Worm (Caenorhabditis elegans) whole organism, L2 larva: ENCODE measurements around the gene msp-65.
"Not testable (repeated sequence)": the region's sequence is repeated elsewhere in the genome, so short reads cannot be mapped to it uniquely, and the experiment has no call there.

Source experiments
- Y55F3AM.14 ChIP-seq: fragments of 200-800 bp; sonication (Bioruptor generic); optimal IDR thresholded peaks from 2 replicates; lab custom pipeline; 2018; ENCODE audit warnings: mild to moderate bottlenecking, missing genetic modification characterization, missing compliant biosample characterization
- ZK546.5 ChIP-seq: sonication (generic microtip); optimal IDR thresholded peaks from 2 replicates; lab custom pipeline; 2017; ENCODE audit warnings: missing biosample characterization, missing genetic modification characterization
- ceh-16 ChIP-seq: fragments of 150-350 bp; optimal IDR thresholded peaks from 2 replicates; lab custom pipeline; 2014; ENCODE audit warnings: missing biosample characterization, missing genetic modification characterization
- ceh-82 ChIP-seq: fragments of 150-350 bp; optimal IDR thresholded peaks from 2 replicates; lab custom pipeline; 2014; ENCODE audit warnings: missing biosample characterization, missing genetic modification characterization
- crh-2 ChIP-seq: sonication (generic microtip); optimal IDR thresholded peaks from 2 replicates; lab custom pipeline; 2017; ENCODE audit warnings: missing biosample characterization, missing genetic modification characterization
- elt-3 ChIP-seq: sonication (generic microtip); optimal IDR thresholded peaks from 2 replicates; lab custom pipeline; 2017; ENCODE audit warnings: missing biosample characterization, missing genetic modification characterization
- fos-1 ChIP-seq: fragments of 150-350 bp; optimal IDR thresholded peaks from 2 replicates; lab custom pipeline; 2014; ENCODE audit warnings: missing biosample characterization, missing genetic modification characterization
- gmeb-1 ChIP-seq: fragments of 150-350 bp; optimal IDR thresholded peaks from 2 replicates; lab custom pipeline; 2014; ENCODE audit warnings: missing biosample characterization, missing genetic modification characterization
- lin-13 ChIP-seq: fragments of 150-350 bp; optimal IDR thresholded peaks from 2 replicates; lab custom pipeline; 2014; ENCODE audit warnings: missing biosample characterization, missing genetic modification reagents, missing genetic modification characterization
- lin-39 ChIP-seq: fragments of 150-350 bp; optimal IDR thresholded peaks from 2 replicates; lab custom pipeline; 2014; ENCODE audit warnings: missing biosample characterization, missing genetic modification reagents, missing genetic modification characterization
- lsy-2 ChIP-seq, 2 experiments: fragments of 150-350 bp in 1 of 2; sonication (generic microtip) in 1 of 2; optimal IDR thresholded peaks; 2 replicates each; lab custom pipeline; 2014 to 2017; ENCODE audit warnings: missing biosample characterization in 2 of 2, missing genetic modification characterization in 2 of 2
- mab-5 ChIP-seq: fragments of 150-350 bp; optimal IDR thresholded peaks from 2 replicates; lab custom pipeline; 2014; ENCODE audit warnings: missing biosample characterization, missing genetic modification characterization
- mbf-1 ChIP-seq: sonication (generic microtip); optimal IDR thresholded peaks from 2 replicates; lab custom pipeline; 2017; ENCODE audit warnings: missing biosample characterization, missing genetic modification characterization
- mdl-1 ChIP-seq, 2 experiments: fragments of 150-350 bp in 1 of 2; sonication (generic microtip) in 1 of 2; optimal IDR thresholded peaks; 2 replicates each; lab custom pipeline; 2017; ENCODE audit warnings: missing biosample characterization in 2 of 2, missing genetic modification characterization in 2 of 2
- nhr-11 ChIP-seq: fragments of 150-350 bp; optimal IDR thresholded peaks from 2 replicates; lab custom pipeline; 2014; ENCODE audit warnings: missing biosample characterization, missing genetic modification characterization
- nhr-12 ChIP-seq: fragments of 150-350 bp; optimal IDR thresholded peaks from 2 replicates; lab custom pipeline; 2014; ENCODE audit warnings: missing biosample characterization, missing genetic modification characterization
- nhr-25 ChIP-seq: fragments of 150-350 bp; sonication (generic microtip); optimal IDR thresholded peaks from 3 replicates; lab custom pipeline; 2014; ENCODE audit warnings: missing biosample characterization, missing genetic modification characterization
- nhr-77 ChIP-seq: fragments of 150-350 bp; optimal IDR thresholded peaks from 2 replicates; lab custom pipeline; 2014; ENCODE audit warnings: missing biosample characterization, missing genetic modification characterization
- peb-1 ChIP-seq: fragments of 150-350 bp; optimal IDR thresholded peaks from 2 replicates; lab custom pipeline; 2014; ENCODE audit warnings: missing biosample characterization, missing genetic modification characterization
- sem-4 ChIP-seq: fragments of 150-350 bp; optimal IDR thresholded peaks from 2 replicates; lab custom pipeline; 2014; ENCODE audit warnings: missing biosample characterization, missing genetic modification reagents, missing genetic modification characterization
- sma-3 ChIP-seq: sonication (generic microtip); optimal IDR thresholded peaks from 2 replicates; lab custom pipeline; 2016; ENCODE audit warnings: missing genetic modification reagents, missing genetic modification characterization, missing compliant biosample characterization
- sma-9 ChIP-seq, 2 experiments: fragments of 150-350 bp in 1 of 2; sonication (generic microtip) in 1 of 2; optimal IDR thresholded peaks; 2 replicates each; lab custom pipeline; 2014 to 2016; ENCODE audit warnings: missing genetic modification characterization in 2 of 2, mild to moderate bottlenecking in 1 of 2, missing biosample characterization in 1 of 2, missing compliant biosample characterization in 1 of 2, missing genetic modification reagents in 1 of 2, moderate library complexity in 1 of 2
- unc-39 ChIP-seq: fragments of 150-350 bp; optimal IDR thresholded peaks from 2 replicates; lab custom pipeline; 2014; ENCODE audit warnings: missing biosample characterization, missing genetic modification characterization
- unc-55 ChIP-seq: fragments of 150-350 bp; sonication (generic microtip); optimal IDR thresholded peaks from 3 replicates; lab custom pipeline; 2014; ENCODE audit warnings: missing biosample characterization, missing genetic modification reagents, missing genetic modification characterization
- unc-62 ChIP-seq: fragments of 150-350 bp; optimal IDR thresholded peaks from 2 replicates; lab custom pipeline; 2014; ENCODE audit warnings: missing biosample characterization, missing genetic modification reagents, missing genetic modification characterization
- zag-1 ChIP-seq: fragments of 150-350 bp; optimal IDR thresholded peaks from 2 replicates; lab custom pipeline; 2014; ENCODE audit warnings: missing biosample characterization, missing genetic modification characterization
- ztf-1 ChIP-seq: fragments of 200-800 bp; sonication (Bioruptor generic); conservative IDR thresholded peaks from 2 replicates; pipeline ENCODE4 v1.3.6; 2022; ENCODE audit warnings: missing genetic modification characterization, missing compliant biosample characterization
- ztf-11 ChIP-seq: sonication (generic microtip); optimal IDR thresholded peaks from 2 replicates; lab custom pipeline; 2017; ENCODE audit warnings: missing biosample characterization, missing genetic modification characterization

msp-65 gene

DNA sequence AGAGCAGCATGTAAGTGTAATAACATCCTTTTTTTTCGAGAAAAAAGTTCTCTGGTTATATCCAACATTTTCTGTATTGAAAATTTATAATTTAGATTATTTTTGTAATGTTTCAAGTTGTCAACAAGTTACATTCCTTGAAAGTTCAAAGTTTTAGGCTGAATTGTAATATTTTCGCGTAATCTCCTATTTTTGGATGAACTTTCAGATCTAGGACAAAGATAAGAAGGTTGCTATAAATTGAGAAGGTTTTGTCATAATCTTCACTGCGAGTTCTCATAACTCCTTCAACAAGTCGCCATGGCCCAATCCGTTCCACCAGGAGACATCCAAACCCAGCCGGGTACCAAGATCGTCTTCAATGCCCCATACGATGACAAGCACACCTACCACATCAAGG lies at the start of gene msp-65:
TSS of gene msp-65 (plus strand) at position 301 of the 400 bp plus-strand sequence.
- not testable (repeated sequence) for TF ChIP-seq fos-1; ztf-11 (tag; lab: Kevin White, UChicago); nhr-12
- TF ChIP-seq, all 48 proteins: peak for 0; not testable (repeated sequence) for 48

DNA sequence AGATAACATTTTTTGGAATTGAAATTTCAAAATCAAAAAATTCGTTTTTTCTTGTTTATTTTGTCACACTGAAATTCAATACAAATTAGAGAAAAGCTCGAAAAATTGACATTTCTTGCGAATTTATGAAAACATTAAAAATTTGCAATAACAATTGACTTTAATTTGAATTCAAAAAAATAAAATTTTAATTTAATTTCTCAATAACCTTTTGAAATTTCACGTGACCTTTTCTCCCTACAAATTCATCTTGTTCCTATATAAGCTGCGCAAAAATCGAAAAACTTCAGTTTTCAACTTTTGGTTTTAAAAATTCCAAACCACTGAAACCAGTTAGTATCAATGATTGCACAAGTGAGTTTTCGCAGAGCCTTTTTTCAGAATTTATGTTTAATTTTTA lies 47.5 kb upstream of the msp-65 start, which contains the start of gene F36H12.4:
TSS of gene F36H12.4 (plus strand) at position 301 of the 400 bp plus-strand sequence.
- TF ChIP-seq fos-1 (no peak), ztf-1 (GFP tag; lab: Robert Waterston, UW) (no peak), lin-39 (tag; lab: Kevin White, UChicago) (no peak), nhr-12 (no peak), nhr-11 (tag; lab: Kevin White, UChicago) (no peak)

DNA sequence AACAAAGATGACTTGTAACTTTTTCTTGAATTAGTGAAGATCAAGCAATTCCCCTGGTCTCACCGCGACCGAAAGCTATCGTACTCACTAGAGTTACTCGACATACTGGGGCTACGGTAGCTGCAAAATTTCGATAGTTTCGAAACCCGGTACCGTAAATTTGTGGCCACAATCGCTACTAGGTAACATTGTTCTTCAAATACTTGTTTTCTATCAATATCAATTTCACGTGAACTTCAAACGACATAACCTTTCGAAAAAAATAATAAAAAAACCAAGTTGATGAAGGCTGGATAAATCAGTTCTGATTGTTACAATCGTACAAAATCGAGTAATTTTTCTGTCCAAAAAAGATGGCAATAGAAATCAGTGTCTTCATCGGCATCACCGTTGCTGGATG lies 43.8 kb upstream of the msp-65 start, which contains the start of gene F36H12.3:
TSS of gene F36H12.3 (plus strand) at position 301 of the 400 bp plus-strand sequence.
- TF ChIP-seq ZK546.5 (tag; lab: Kevin White, UChicago) (no peak), ztf-1 (GFP tag; lab: Robert Waterston, UW) (no peak), mbf-1 (tag; lab: Kevin White, UChicago) (no peak), ceh-82 (tag; lab: Kevin White, UChicago) (no peak), lin-13 (GFP tag; lab: Kevin White, UChicago) (no peak), mdl-1 (tag; optimal IDR thresholded peaks at IDR 0.05; lab: Kevin White, UChicago) (no peak), nhr-77 (tag; lab: Kevin White, UChicago) (no peak), lin-39 (tag; lab: Kevin White, UChicago) (no peak), nhr-25 (tag; lab: Kevin White, UChicago) (no peak), lsy-2 (tag; optimal IDR thresholded peaks at IDR 0.05; lab: Kevin White, UChicago) (no peak)

DNA sequence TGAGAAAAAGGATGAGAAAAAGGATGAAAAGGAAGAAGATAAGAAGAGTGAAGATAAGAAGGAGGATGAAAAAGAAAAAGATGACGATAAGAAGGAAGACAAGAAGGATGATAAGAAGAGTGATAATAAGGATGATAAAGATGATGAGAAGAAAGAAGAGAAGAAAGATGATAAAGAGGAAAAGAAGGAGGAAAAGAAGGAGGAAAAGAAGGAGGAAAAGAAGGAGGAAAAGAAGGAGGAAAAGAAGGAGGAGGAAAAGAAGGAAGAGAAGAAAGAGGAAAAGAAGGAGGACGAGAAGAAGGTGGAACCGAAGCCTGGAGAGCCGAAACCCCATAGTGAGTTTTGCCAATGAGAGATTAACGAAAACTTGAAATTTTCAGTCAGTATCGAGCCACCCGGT lies 42.9 kb upstream of the msp-65 start:
- TF ChIP-seq elt-3 (tag; lab: Kevin White, UChicago) (no peak), unc-62 (no peak), sma-3 (GFP tag; lab: Kevin White, UChicago) (no peak), unc-39 (no peak), ceh-16 (tag; lab: Kevin White, UChicago) (no peak), nhr-11 (tag; lab: Kevin White, UChicago) (no peak)

DNA sequence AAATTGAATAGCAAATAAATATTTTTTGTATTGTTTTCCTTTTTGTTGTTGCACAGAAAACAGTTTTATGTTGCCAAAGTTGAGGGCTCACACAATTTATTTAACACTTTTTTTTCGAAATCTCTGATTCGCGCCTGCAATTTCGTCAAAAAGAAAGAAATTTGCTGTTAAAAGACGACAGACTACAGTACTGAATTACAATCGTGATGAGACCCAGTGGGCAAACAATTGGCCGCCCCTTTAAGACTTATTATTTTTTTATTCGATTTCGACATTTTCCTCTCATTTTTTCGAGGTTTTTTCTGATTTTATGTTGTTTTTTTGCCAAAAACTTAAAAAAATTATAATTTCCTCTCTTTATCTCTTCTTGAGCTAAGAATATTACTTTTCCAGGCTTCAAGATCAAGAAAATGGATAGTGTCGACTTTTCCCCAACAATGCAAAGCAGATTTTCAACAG lies 42.2 kb upstream of the msp-65 start, which contains the start of gene slfl-4:
TSS of gene slfl-4 (plus strand) at position 409 of the 459 bp plus-strand sequence.
- TF ChIP-seq lin-13 (GFP tag; lab: Kevin White, UChicago) = no peak
- TF ChIP-seq mab-5 (tag; lab: Kevin White, UChicago) = no peak
- no peak for TF ChIP-seq zag-1 (tag; lab: Kevin White, UChicago)
- TF ChIP-seq sma-9 (GFP tag; optimal IDR thresholded peaks at IDR 0.05; lab: Kevin White, UChicago) = no peak
- TF ChIP-seq sma-9 (tag; optimal IDR thresholded peaks at IDR 0.05; lab: Kevin White, UChicago) = no peak
- no peak for TF ChIP-seq sem-4 (tag; lab: Kevin White, UChicago)
- no peak for TF ChIP-seq peb-1 (tag; lab: Kevin White, UChicago)
- TF ChIP-seq ceh-82 (tag; lab: Kevin White, UChicago) = no peak
- TF ChIP-seq Y55F3AM.14 (GFP tag; lab: Kevin White, UChicago) = no peak

DNA sequence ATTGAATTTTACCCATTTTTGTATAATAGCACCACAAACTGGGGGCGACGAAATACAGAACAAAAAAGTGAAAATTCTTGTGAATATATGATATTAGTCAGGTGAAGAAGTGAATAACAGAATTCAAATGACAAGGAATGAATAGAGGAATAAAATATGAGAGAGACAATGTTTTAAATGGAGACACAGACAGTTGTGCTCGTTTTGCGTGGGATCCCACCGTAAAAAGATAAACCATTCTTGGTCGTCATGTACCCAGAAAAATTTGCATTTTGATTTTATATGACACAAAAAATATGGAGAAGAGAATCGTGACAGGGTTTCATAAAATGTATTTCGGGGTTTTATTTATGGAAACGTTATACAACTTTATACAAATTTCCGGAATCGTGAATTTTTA lies 38.6 kb upstream of the msp-65 start, which contains the start of gene F36H12.17:
TSS of gene F36H12.17 (minus strand) at position 101 of the 400 bp plus-strand sequence.
- TF ChIP-seq gmeb-1 = no peak
- TF ChIP-seq sma-3 (GFP tag; lab: Kevin White, UChicago) = no peak
- no peak for TF ChIP-seq nhr-11 (tag; lab: Kevin White, UChicago)
- TF ChIP-seq nhr-12 = no peak
- TF ChIP-seq Y55F3AM.14 (GFP tag; lab: Kevin White, UChicago) = no peak
- no peak for TF ChIP-seq unc-55 (GFP tag; lab: Kevin White, UChicago)

DNA sequence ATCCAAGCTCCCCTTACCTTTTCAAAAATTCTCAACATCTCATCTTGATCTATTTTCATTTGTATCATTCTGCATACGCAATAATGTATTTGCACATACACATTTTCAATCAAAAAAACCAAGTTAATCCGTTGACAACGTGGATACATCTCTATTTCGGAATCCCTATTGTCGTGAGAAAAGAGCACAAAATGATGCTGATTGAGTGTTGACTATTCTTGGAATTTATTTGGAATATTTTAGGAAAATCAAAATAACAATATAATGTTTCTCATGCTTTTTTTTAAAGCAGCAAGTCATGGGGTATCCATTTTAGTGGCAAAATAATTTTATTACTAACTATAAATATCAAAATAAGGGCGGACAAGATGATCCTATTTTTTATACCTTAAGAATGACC lies 34.9 kb upstream of the msp-65 start:
- TF ChIP-seq Y55F3AM.14 (GFP tag; lab: Kevin White, UChicago) (no peak), ztf-1 (GFP tag; lab: Robert Waterston, UW) (no peak), crh-2 (no peak)
